Worm (Caenorhabditis elegans) whole organism, early embryonic: ENCODE data around the gene col-126.

Experiments
- B0310.2 ChIP-seq: sonication (generic microtip); optimal IDR thresholded peaks from 2 replicates; lab custom pipeline; 2016; ENCODE audit warnings: mild to moderate bottlenecking, missing genetic modification characterization, missing compliant biosample characterization
- F13C5.2 ChIP-seq: sonication (generic microtip); optimal IDR thresholded peaks from 2 replicates; lab custom pipeline; 2017; ENCODE audit warnings: mild to moderate bottlenecking, missing genetic modification characterization, inconsistent platforms, missing compliant biosample characterization
- ama-1 ChIP-seq: fragments of 150-350 bp; optimal IDR thresholded peaks from 2 replicates; lab custom pipeline; 2014
- flt-1 ChIP-seq: fragments of 200-800 bp; sonication (Bioruptor generic); IDR thresholded peaks from 2 replicates; pipeline ENCODE4 v1.3.6; 2022; ENCODE audit warnings: missing genetic modification characterization, missing compliant biosample characterization
- hmbx-1 ChIP-seq: sonication (generic microtip); optimal IDR thresholded peaks from 2 replicates; lab custom pipeline; 2016; ENCODE audit warnings: mild to moderate bottlenecking, missing genetic modification characterization, missing compliant biosample characterization
- scrt-1 ChIP-seq: fragments of 200-800 bp; sonication (Bioruptor generic); IDR thresholded peaks from 2 replicates; pipeline ENCODE4 v1.3.6; 2022; ENCODE audit warnings: missing genetic modification characterization, missing compliant biosample characterization
- sea-1 ChIP-seq: fragments of 200-800 bp; sonication (Bioruptor generic); conservative IDR thresholded peaks from 2 replicates; pipeline ENCODE4 v1.3.6; 2022; ENCODE audit warnings: missing genetic modification characterization, missing compliant biosample characterization
- tbx-11 ChIP-seq: fragments of 200-800 bp; sonication (Bioruptor generic); IDR thresholded peaks from 2 replicates; pipeline ENCODE4 v1.3.6; 2022; ENCODE audit warnings: missing genetic modification characterization, missing compliant biosample characterization
- tra-4 ChIP-seq: sonication (generic microtip); optimal IDR thresholded peaks from 2 replicates; lab custom pipeline; 2017; ENCODE audit warnings: missing genetic modification characterization, missing compliant biosample characterization

ce11 chrIV:11311484-11311883 is 48.3 kb downstream of the col-126 start:
- TF ChIP-seq ama-1 (lab: Kevin White, UChicago) = no peak
- no peak for TF ChIP-seq flt-1 (GFP tag; lab: Robert Waterston, UW)
- no peak for TF ChIP-seq sea-1 (GFP tag; lab: Robert Waterston, UW)
- no peak for TF ChIP-seq tbx-11 (GFP tag; lab: Robert Waterston, UW)
- no peak for TF ChIP-seq F13C5.2
- no peak for TF ChIP-seq scrt-1 (GFP tag; lab: Robert Waterston, UW)
- TF ChIP-seq B0310.2 (tag; lab: Kevin White, UChicago) = no peak
- TF ChIP-seq tra-4 = no peak
- no peak for TF ChIP-seq hmbx-1 (tag; lab: Kevin White, UChicago)
